Worm (Caenorhabditis elegans) whole organism, early embryonic: ENCODE data around the gene Y59E9AL.4.
"Not testable (repeated sequence)": the region's sequence is repeated elsewhere in the genome, so short reads cannot be mapped to it uniquely, and the experiment has no call there.

ENCODE experiments used
- B0310.2 ChIP-seq: sonication (generic microtip); optimal IDR thresholded peaks from 2 replicates; lab custom pipeline; 2016; ENCODE audit warnings: mild to moderate bottlenecking, missing genetic modification characterization, missing compliant biosample characterization
- F13C5.2 ChIP-seq: sonication (generic microtip); optimal IDR thresholded peaks from 2 replicates; lab custom pipeline; 2017; ENCODE audit warnings: mild to moderate bottlenecking, missing genetic modification characterization, inconsistent platforms, missing compliant biosample characterization
- aly-1 ChIP-seq: sonication (generic microtip); optimal IDR thresholded peaks from 2 replicates; lab custom pipeline; 2016; ENCODE audit warnings: missing genetic modification characterization, missing compliant biosample characterization
- ama-1 ChIP-seq: fragments of 150-350 bp; optimal IDR thresholded peaks from 2 replicates; lab custom pipeline; 2014
- ceh-13 ChIP-seq: fragments of 200-800 bp; sonication (Bioruptor generic); optimal IDR thresholded peaks from 2 replicates; lab custom pipeline; 2018; ENCODE audit warnings: mild to moderate bottlenecking, missing genetic modification characterization, missing compliant biosample characterization
- ceh-36 ChIP-seq: sonication (generic microtip); optimal IDR thresholded peaks from 2 replicates; lab custom pipeline; 2016; ENCODE audit warnings: missing genetic modification characterization, inconsistent platforms, missing compliant biosample characterization
- hmbx-1 ChIP-seq: sonication (generic microtip); optimal IDR thresholded peaks from 2 replicates; lab custom pipeline; 2016; ENCODE audit warnings: mild to moderate bottlenecking, missing genetic modification characterization, missing compliant biosample characterization
- hnd-1 ChIP-seq: sonication (generic microtip); optimal IDR thresholded peaks from 2 replicates; lab custom pipeline; 2016; ENCODE audit warnings: missing genetic modification characterization, missing compliant biosample characterization
- pes-1 ChIP-seq: fragments of 200-800 bp; sonication (Bioruptor generic); IDR thresholded peaks from 2 replicates; pipeline ENCODE4 v1.3.6; 2022; ENCODE audit warnings: missing genetic modification reagents, missing genetic modification characterization, missing compliant biosample characterization
- scrt-1 ChIP-seq: fragments of 200-800 bp; sonication (Bioruptor generic); IDR thresholded peaks from 2 replicates; pipeline ENCODE4 v1.3.6; 2022; ENCODE audit warnings: missing genetic modification characterization, missing compliant biosample characterization
- tbx-11 ChIP-seq: fragments of 200-800 bp; sonication (Bioruptor generic); IDR thresholded peaks from 2 replicates; pipeline ENCODE4 v1.3.6; 2022; ENCODE audit warnings: missing genetic modification characterization, missing compliant biosample characterization
- tbx-37 ChIP-seq: fragments of 200-800 bp; sonication (Bioruptor generic); conservative IDR thresholded peaks from 2 replicates; pipeline ENCODE4 v1.3.6; 2022; ENCODE audit warnings: missing genetic modification reagents, missing genetic modification characterization, missing compliant biosample characterization
- tra-4 ChIP-seq: sonication (generic microtip); optimal IDR thresholded peaks from 2 replicates; lab custom pipeline; 2017; ENCODE audit warnings: missing genetic modification characterization, missing compliant biosample characterization

- TF ChIP-seq hnd-1 (tag; lab: Kevin White, UChicago); pes-1; ceh-36 (tag; lab: Kevin White, UChicago); scrt-1 (GFP tag; lab: Robert Waterston, UW); hmbx-1; tbx-11 (GFP tag; lab: Robert Waterston, UW); ama-1; tra-4 (tag; lab: Kevin White, UChicago); F13C5.2; tbx-37 (GFP tag; lab: Robert Waterston, UW); B0310.2; aly-1; ceh-13 (GFP tag; lab: Kevin White, UChicago): not testable (repeated sequence)
These were observed 41.7 kb upstream of the Y59E9AL.4 start, which contains the start of gene F36H12.9 for ce11 chrIV:5256731-5257130.
